Worm (Caenorhabditis elegans) whole organism, mixed stage, embryonic: ENCODE measurements around the gene nspb-8.

Source experiments
- bed-3 ChIP-seq: fragments of 200-800 bp; sonication (Bioruptor generic); optimal IDR thresholded peaks from 3 replicates; lab custom pipeline; 2018; ENCODE audit warnings: mild to moderate bottlenecking, missing genetic modification characterization, moderate library complexity, missing compliant biosample characterization
- ces-1 ChIP-seq: fragments of 150-350 bp; optimal IDR thresholded peaks from 2 replicates; lab custom pipeline; 2014; ENCODE audit warnings: missing biosample characterization, missing genetic modification reagents, missing genetic modification characterization
- elt-1 ChIP-seq: sonication (generic microtip); optimal IDR thresholded peaks from 2 replicates; lab custom pipeline; 2017; ENCODE audit warnings: missing genetic modification characterization, mild to moderate bottlenecking, missing compliant biosample characterization, antibody characterized with exemption, moderate library complexity, borderline replicate concordance; ENCODE audit not compliant: insufficient read depth
- elt-3 ChIP-seq: fragments of 150-350 bp; optimal IDR thresholded peaks from 2 replicates; lab custom pipeline; 2014; ENCODE audit warnings: missing biosample characterization, missing genetic modification characterization
- lin-13 ChIP-seq: fragments of 150-350 bp; optimal IDR thresholded peaks from 2 replicates; lab custom pipeline; 2014; ENCODE audit warnings: missing biosample characterization, missing genetic modification characterization
- lsy-2 ChIP-seq: fragments of 150-350 bp; optimal IDR thresholded peaks from 2 replicates; lab custom pipeline; 2014; ENCODE audit warnings: missing biosample characterization, missing genetic modification characterization
- mab-5 ChIP-seq: fragments of 150-350 bp; optimal IDR thresholded peaks from 2 replicates; lab custom pipeline; 2014; ENCODE audit warnings: missing biosample characterization, missing genetic modification characterization
- nhr-12 ChIP-seq: fragments of 150-350 bp; optimal IDR thresholded peaks from 2 replicates; lab custom pipeline; 2014; ENCODE audit warnings: missing biosample characterization, missing genetic modification characterization
- unc-39 ChIP-seq: fragments of 150-350 bp; optimal IDR thresholded peaks from 2 replicates; lab custom pipeline; 2014; ENCODE audit warnings: missing biosample characterization, missing genetic modification characterization

- TF ChIP-seq elt-3 (tag; lab: Kevin White, UChicago) (no peak), nhr-12 (tag; lab: Kevin White, UChicago) (no peak), lsy-2 (tag; lab: Kevin White, UChicago) (no peak), ces-1 (no peak), elt-1 (tag; lab: Kevin White, UChicago) (no peak), bed-3 (no peak), mab-5 (no peak), unc-39 (tag; lab: Kevin White, UChicago) (no peak), lin-13 (tag; lab: Kevin White, UChicago) (no peak)
Measured at ce11 chrII:14587407-14587806, 7.0 kb upstream of the nspb-8 start, which contains the start of gene C01G12.5.
